Worm (Caenorhabditis elegans): Measurements from ENCODE around the gene smi-1.
A peak's percentile ranks its signal among the peaks of the same experiment; 100 is the strongest.

smi-1 gene

DNA sequence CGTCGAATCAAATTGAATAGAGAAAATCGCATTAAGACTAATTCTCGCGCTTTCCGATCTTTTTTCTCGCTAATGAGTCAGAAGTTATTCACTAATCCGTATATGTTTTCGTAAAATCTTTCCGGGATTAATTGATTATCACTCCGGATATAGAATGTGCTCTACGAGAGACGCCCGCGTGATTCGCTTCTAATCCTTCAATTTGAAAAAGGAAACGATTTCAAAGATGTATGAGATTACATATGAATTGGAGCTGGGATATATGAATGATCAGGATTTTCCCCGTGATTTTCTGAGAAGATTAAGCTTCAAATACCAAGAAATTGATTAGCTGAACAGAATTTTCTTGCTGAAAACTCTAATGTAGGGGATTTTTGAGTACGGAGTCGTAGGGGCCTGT is 44.4 kb downstream of the smi-1 start:
- TF ChIP-seq ces-1 (GFP tag; optimal IDR thresholded peaks at IDR 0.05) (peak; percentile 86), sem-2 (GFP tag; optimal IDR thresholded peaks at IDR 0.05) (no peak)

DNA sequence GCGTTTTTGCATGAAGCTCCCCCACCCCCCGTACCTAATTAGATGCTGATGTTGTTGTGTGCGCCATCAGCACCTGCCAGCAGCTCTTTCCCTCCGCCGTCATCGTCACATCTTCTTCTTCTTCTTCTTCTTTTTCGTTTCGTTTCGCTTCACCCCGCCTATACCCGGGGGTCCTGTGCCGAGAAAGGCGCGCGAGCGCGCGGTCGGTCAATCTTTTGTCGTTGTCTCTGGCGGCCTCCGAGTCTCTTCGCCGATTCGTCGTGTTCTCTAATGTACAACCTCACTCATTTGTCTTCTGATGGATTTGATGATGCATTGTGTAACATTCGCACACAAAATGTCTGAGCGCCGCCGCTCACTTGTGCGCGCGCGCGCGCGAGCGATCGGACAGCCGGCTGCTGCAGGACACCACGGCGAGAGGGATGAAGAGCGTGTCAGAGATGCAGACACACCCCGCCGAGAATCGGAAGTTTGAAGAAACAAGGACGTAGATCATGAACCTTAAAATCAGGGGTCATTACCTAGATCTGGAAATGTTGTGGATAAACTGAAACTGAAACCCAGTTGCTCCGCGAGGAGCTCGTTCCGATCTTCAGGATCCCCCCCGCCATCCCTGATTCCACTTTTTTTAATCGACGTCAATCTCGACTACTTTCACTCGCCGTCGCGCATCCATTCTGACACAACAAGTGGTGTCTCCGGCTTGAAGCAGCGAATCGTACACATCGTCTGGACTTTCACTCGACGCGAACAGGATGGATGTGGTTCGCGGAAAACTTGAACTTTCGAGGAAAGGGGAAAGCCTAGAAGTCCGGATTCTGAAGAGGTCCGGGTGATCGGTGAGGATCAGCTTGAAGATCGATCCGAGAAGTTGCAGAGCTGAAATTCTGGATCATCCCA is 45.5 kb downstream of the smi-1 start:
- TF ChIP-seq nhr-2 (tag; optimal IDR thresholded peaks at IDR 0.05), result peak; percentile 47
- no peak for TF ChIP-seq nhr-76 (tag; optimal IDR thresholded peaks at IDR 0.05)
- TF ChIP-seq tbx-8 (GFP tag; optimal IDR thresholded peaks at IDR 0.05), result peak; percentile 74
- TF ChIP-seq cnd-1 (tag; optimal IDR thresholded peaks at IDR 0.05), result peak; percentile 31
- peak; percentile 42 for TF ChIP-seq mab-5 (tag; optimal IDR thresholded peaks at IDR 0.05)
- TF ChIP-seq ham-2 (GFP tag; optimal IDR thresholded peaks at IDR 0.05), result peak; percentile 98
- peak; percentile 11 for TF ChIP-seq ceh-83 (GFP tag; optimal IDR thresholded peaks at IDR 0.05)
- TF ChIP-seq bed-3 (GFP tag; optimal IDR thresholded peaks at IDR 0.05), result peak; percentile 42
- TF ChIP-seq ceh-43 (GFP tag; optimal IDR thresholded peaks at IDR 0.05), result peak; percentile 29
- no peak for TF ChIP-seq nhr-28 (tag; optimal IDR thresholded peaks at IDR 0.05)
- peak; percentile 83 for TF ChIP-seq mls-2 (tag; optimal IDR thresholded peaks at IDR 0.05)
- peak; percentile 72 for TF ChIP-seq M03D4.4 (tag; optimal IDR thresholded peaks at IDR 0.05)
- TF ChIP-seq pha-4 (tag; optimal IDR thresholded peaks at IDR 0.05), result peak; percentile 91
- peak; percentile 3 for TF ChIP-seq nhr-12 (tag; optimal IDR thresholded peaks at IDR 0.05)
- no peak for TF ChIP-seq zip-8 (tag; optimal IDR thresholded peaks at IDR 0.05)
- TF ChIP-seq sem-2 (GFP tag; optimal IDR thresholded peaks at IDR 0.05), result no peak
- TF ChIP-seq sptf-1 (tag; optimal IDR thresholded peaks at IDR 0.05), result peak; percentile 89
- TF ChIP-seq ces-1 (GFP tag; optimal IDR thresholded peaks at IDR 0.05), result peak; percentile 82
- peak; percentile 42 for TF ChIP-seq ztf-11 (tag; optimal IDR thresholded peaks at IDR 0.05)
- peak; percentile 52 for TF ChIP-seq lsy-2 (tag; optimal IDR thresholded peaks at IDR 0.05)
- no peak for TF ChIP-seq snpc-4 (tag; optimal IDR thresholded peaks at IDR 0.05)
- TF ChIP-seq unc-39 (tag; optimal IDR thresholded peaks at IDR 0.05), result no peak
- peak; percentile 79 for TF ChIP-seq mep-1 (tag; optimal IDR thresholded peaks at IDR 0.05)
- peak; percentile 98 for TF ChIP-seq unc-62 (GFP tag; optimal IDR thresholded peaks at IDR 0.05)
- peak; percentile 30 for TF ChIP-seq elt-3 (tag; optimal IDR thresholded peaks at IDR 0.05)
- no peak for TF ChIP-seq lin-13 (tag; optimal IDR thresholded peaks at IDR 0.05)
- TF ChIP-seq blmp-1 (tag; optimal IDR thresholded peaks at IDR 0.05), result peak; percentile 60
- no peak for TF ChIP-seq ceh-39 (tag; optimal IDR thresholded peaks at IDR 0.05)
- peak; percentile 64 for TF ChIP-seq drap-1 (GFP tag; optimal IDR thresholded peaks at IDR 0.05)
- TF ChIP-seq unc-120 (tag; optimal IDR thresholded peaks at IDR 0.05; ENCODE audit: poor library complexity, severe bottlenecking), result peak; percentile 94
- no peak for TF ChIP-seq flh-1 (GFP tag; optimal IDR thresholded peaks at IDR 0.05)
- no peak for TF ChIP-seq elt-1 (tag; optimal IDR thresholded peaks at IDR 0.05; ENCODE audit: borderline replicate concordance, insufficient read depth)
- peak; percentile 78 for TF ChIP-seq nhr-237 (tag; optimal IDR thresholded peaks at IDR 0.05)
- TF ChIP-seq lin-32 (GFP tag; optimal IDR thresholded peaks at IDR 0.05), result no peak
- peak; percentile 94 for TF ChIP-seq hlh-1 (tag; optimal IDR thresholded peaks at IDR 0.05)

ce11 chrIII:1925048-1925537 is 46.9 kb downstream of the smi-1 start:
- TF ChIP-seq sptf-1 (tag; optimal IDR thresholded peaks at IDR 0.05) (peak; percentile 86), cnd-1 (tag; optimal IDR thresholded peaks at IDR 0.05) (no peak), pha-4 (tag; optimal IDR thresholded peaks at IDR 0.05) (peak; percentile 94), ham-2 (GFP tag; optimal IDR thresholded peaks at IDR 0.05) (peak; percentile 82), tbx-8 (GFP tag; optimal IDR thresholded peaks at IDR 0.05) (no peak), unc-39 (tag; optimal IDR thresholded peaks at IDR 0.05) (no peak), nhr-12 (tag; optimal IDR thresholded peaks at IDR 0.05) (no peak), bed-3 (GFP tag; optimal IDR thresholded peaks at IDR 0.05) (no peak), lsy-2 (tag; optimal IDR thresholded peaks at IDR 0.05) (peak; percentile 78), ceh-43 (GFP tag; optimal IDR thresholded peaks at IDR 0.05) (peak; percentile 62), zip-8 (tag; optimal IDR thresholded peaks at IDR 0.05) (no peak), flh-1 (GFP tag; optimal IDR thresholded peaks at IDR 0.05) (no peak), unc-62 (GFP tag; optimal IDR thresholded peaks at IDR 0.05) (peak; percentile 98), mab-5 (tag; optimal IDR thresholded peaks at IDR 0.05) (peak; percentile 51), lin-32 (GFP tag; optimal IDR thresholded peaks at IDR 0.05) (no peak), drap-1 (GFP tag; optimal IDR thresholded peaks at IDR 0.05) (peak; percentile 72), nhr-2 (tag; optimal IDR thresholded peaks at IDR 0.05) (peak; percentile 64), ces-1 (GFP tag; optimal IDR thresholded peaks at IDR 0.05) (peak; percentile 91), ceh-39 (tag; optimal IDR thresholded peaks at IDR 0.05) (peak; percentile 25), elt-3 (tag; optimal IDR thresholded peaks at IDR 0.05) (peak; percentile 73), sem-2 (GFP tag; optimal IDR thresholded peaks at IDR 0.05) (no peak), snpc-4 (tag; optimal IDR thresholded peaks at IDR 0.05) (no peak), ztf-11 (tag; optimal IDR thresholded peaks at IDR 0.05) (peak; percentile 68), blmp-1 (tag; optimal IDR thresholded peaks at IDR 0.05) (peak; percentile 85), M03D4.4 (tag; optimal IDR thresholded peaks at IDR 0.05) (peak; percentile 84), ceh-83 (GFP tag; optimal IDR thresholded peaks at IDR 0.05) (peak; percentile 6), elt-1 (tag; optimal IDR thresholded peaks at IDR 0.05; ENCODE audit: borderline replicate concordance, insufficient read depth) (peak; percentile 58), nhr-76 (tag; optimal IDR thresholded peaks at IDR 0.05) (no peak), hlh-1 (tag; optimal IDR thresholded peaks at IDR 0.05) (peak; percentile 94), unc-120 (tag; optimal IDR thresholded peaks at IDR 0.05; ENCODE audit: poor library complexity, severe bottlenecking) (peak; percentile 93), nhr-28 (tag; optimal IDR thresholded peaks at IDR 0.05) (peak; percentile 32), nhr-237 (tag; optimal IDR thresholded peaks at IDR 0.05) (peak; percentile 95), mls-2 (tag; optimal IDR thresholded peaks at IDR 0.05) (peak; percentile 65), mep-1 (tag; optimal IDR thresholded peaks at IDR 0.05) (peak; percentile 90), lin-13 (tag; optimal IDR thresholded peaks at IDR 0.05) (peak; percentile 53)
